Fruit fly (Drosophila melanogaster): Measurements from ENCODE around the gene AnxB11.

Gene AnxB11

dm6 chrX:16385942-16386392 is 36.1 kb downstream of the AnxB11 start (continued):
- TF ChIP-seq zf30C (GFP tag; optimal IDR thresholded peaks at IDR 0.05) (no peak), CG1647 (GFP tag; optimal IDR thresholded peaks at IDR 0.05) (no peak), CG11456 (GFP tag; IDR thresholded peaks at IDR 0.05) (no peak), CG12659 (GFP tag; optimal IDR thresholded peaks at IDR 0.05) (peak; percentile 28), gsb-n (tag; optimal IDR thresholded peaks at IDR 0.05) (no peak), YL-1 (GFP tag; optimal IDR thresholded peaks at IDR 0.05) (no peak), en (GFP tag; optimal IDR thresholded peaks at IDR 0.05) (no peak), cas (GFP tag; IDR thresholded peaks at IDR 0.05) (no peak), unpg (GFP tag; optimal IDR thresholded peaks at IDR 0.05) (peak; percentile 27), CG4820 (GFP tag; optimal IDR thresholded peaks at IDR 0.05) (no peak), CG10543 (GFP tag; optimal IDR thresholded peaks at IDR 0.05) (peak; percentile 22), CG7987 (GFP tag; optimal IDR thresholded peaks at IDR 0.05) (no peak), CG16813 (GFP tag; IDR thresholded peaks at IDR 0.05; ENCODE audit: partially characterized antibody) (no peak), CG3847 (GFP tag; IDR thresholded peaks at IDR 0.05) (no peak), CG34422 (GFP tag; IDR thresholded peaks at IDR 0.05) (no peak), Tbp (GFP tag; optimal IDR thresholded peaks at IDR 0.05) (no peak), CrebB (tag; optimal IDR thresholded peaks at IDR 0.05) (no peak), sens-2 (GFP tag; IDR thresholded peaks at IDR 0.05) (no peak), CG13123 (GFP tag; optimal IDR thresholded peaks at IDR 0.05) (no peak), ssp (GFP tag; IDR thresholded peaks at IDR 0.05) (0 out of 2 replicates have a peak, but pooled peaks have one; percentile 30), CG14710 (tag; optimal IDR thresholded peaks at IDR 0.05) (peak; percentile 3), amos (GFP tag; IDR thresholded peaks at IDR 0.05; ENCODE audit: partially characterized antibody) (no peak), CG10209 (GFP tag; optimal IDR thresholded peaks at IDR 0.05) (peak; percentile 54), CG12219 (GFP tag; optimal IDR thresholded peaks at IDR 0.05) (peak; percentile 20), HHEX (GFP tag; optimal IDR thresholded peaks at IDR 0.05) (peak; percentile 32), CG17385 (GFP tag; optimal IDR thresholded peaks at IDR 0.05) (peak; percentile 42), CG10979 (tag; optimal IDR thresholded peaks at IDR 0.05) (peak; percentile 5), pfk (GFP tag; optimal IDR thresholded peaks at IDR 0.05) (no peak), CG42726 (GFP tag; IDR thresholded peaks at IDR 0.05; ENCODE audit: partially characterized antibody) (no peak), CG6854 (GFP tag; optimal IDR thresholded peaks at IDR 0.05) (peak; percentile 25), Hr78 (GFP tag; optimal IDR thresholded peaks at IDR 0.05) (peak in 1 of 2 experiments; percentile 5), CG15601 (tag; optimal IDR thresholded peaks at IDR 0.05) (no peak), Vsx1 (GFP tag; optimal IDR thresholded peaks at IDR 0.05) (no peak), CG6654 (GFP tag; optimal IDR thresholded peaks at IDR 0.05) (no peak), usp (GFP tag; optimal IDR thresholded peaks at IDR 0.05) (no peak), CG8478 (optimal IDR thresholded peaks at IDR 0.05) (no peak), CG33213 (GFP tag; optimal IDR thresholded peaks at IDR 0.05) (no peak), NK7.1 (GFP tag; optimal IDR thresholded peaks at IDR 0.05) (no peak), Hsf (GFP tag; optimal IDR thresholded peaks at IDR 0.05) (no peak), fd3F (GFP tag; optimal IDR thresholded peaks at IDR 0.05) (no peak), CG14014 (GFP tag; IDR thresholded peaks at IDR 0.05) (no peak), CG15269 (tag; optimal IDR thresholded peaks at IDR 0.05) (peak; percentile 45), CG11504 (tag; optimal IDR thresholded peaks at IDR 0.05) (peak; percentile 53), BEAF-32 (GFP tag; optimal IDR thresholded peaks at IDR 0.05) (no peak), mld (GFP tag; IDR thresholded peaks at IDR 0.05; ENCODE audit: partially characterized antibody) (no peak), lilli (GFP tag; optimal IDR thresholded peaks at IDR 0.05) (peak; percentile 50), Gug (GFP tag; IDR thresholded peaks at IDR 0.05) (no peak), caup (GFP tag; optimal IDR thresholded peaks at IDR 0.05; ENCODE audit: severe bottlenecking) (peak; percentile 72), CG3065 (GFP tag; optimal IDR thresholded peaks at IDR 0.05) (no peak), C15 (GFP tag; IDR thresholded peaks at IDR 0.05) (no peak)

Measured in whole organism, embryonic.